Fruit fly (Drosophila melanogaster): Measurements from ENCODE around the gene CG43231.

The CG43231 gene

DNA sequence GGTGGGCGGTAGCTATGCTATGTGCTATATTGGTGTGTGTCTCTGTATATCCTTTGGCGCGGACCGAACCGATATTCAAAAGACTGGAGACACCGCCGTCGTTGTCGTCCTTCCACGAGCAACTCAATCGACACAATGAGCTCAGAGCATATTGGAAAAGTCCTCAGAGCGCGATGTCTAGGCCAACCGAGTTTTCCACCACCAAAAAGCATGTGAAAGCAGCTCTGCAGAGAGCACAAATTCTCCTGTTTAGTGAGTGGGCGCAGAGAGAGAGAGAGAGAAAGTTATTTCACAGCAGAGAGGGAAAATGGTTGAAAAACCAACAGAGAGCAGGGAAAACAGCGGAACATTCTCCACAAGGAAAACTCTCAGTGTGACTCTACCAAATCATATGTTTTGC is 47.9 kb downstream of the CG43231 start:
- TF ChIP-seq Hr78 (GFP tag; optimal IDR thresholded peaks at IDR 0.05) (no peak), dl (GFP tag; optimal IDR thresholded peaks at IDR 0.05; ENCODE audit: insufficient read depth in 1 of 2, partially characterized antibody in 2 of 2) (peak in 1 of 2 experiments; percentile 9), brk (GFP tag; optimal IDR thresholded peaks at IDR 0.05) (no peak)

DNA sequence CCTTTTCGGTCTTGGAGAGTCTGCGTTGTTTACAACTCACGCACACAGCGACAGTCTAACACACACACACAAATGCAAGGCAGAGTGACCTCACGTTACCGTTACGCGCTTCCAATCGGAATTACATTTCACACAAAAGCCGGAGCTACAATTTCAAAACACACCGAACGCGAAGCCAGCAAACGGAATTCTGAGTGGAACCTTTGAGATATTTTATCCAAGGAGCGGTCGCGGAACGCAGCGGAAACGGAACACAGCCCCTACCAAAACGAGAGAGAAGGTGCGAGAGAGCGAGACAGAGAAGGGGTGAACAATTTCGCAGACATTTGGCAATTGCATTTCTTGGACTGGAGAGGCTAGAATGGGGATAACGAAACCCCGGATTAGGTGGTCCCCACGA is 49.6 kb downstream of the CG43231 start:
- TF ChIP-seq ey (GFP tag; optimal IDR thresholded peaks at IDR 0.05) (no peak), dsf (GFP tag; optimal IDR thresholded peaks at IDR 0.05; ENCODE audit: borderline replicate concordance) (no peak), N (GFP tag; optimal IDR thresholded peaks at IDR 0.05) (no peak), Myc (optimal IDR thresholded peaks at IDR 0.05) (no peak), fru (GFP tag; optimal IDR thresholded peaks at IDR 0.05) (no peak), CG9705 (GFP tag; optimal IDR thresholded peaks at IDR 0.05) (no peak), Abd-B (GFP tag; optimal IDR thresholded peaks at IDR 0.05) (no peak), Dif (GFP tag; optimal IDR thresholded peaks at IDR 0.05; ENCODE audit: partially characterized antibody) (no peak), brk (GFP tag; optimal IDR thresholded peaks at IDR 0.05) (no peak), woc (GFP tag; optimal IDR thresholded peaks at IDR 0.05) (no peak)

DNA sequence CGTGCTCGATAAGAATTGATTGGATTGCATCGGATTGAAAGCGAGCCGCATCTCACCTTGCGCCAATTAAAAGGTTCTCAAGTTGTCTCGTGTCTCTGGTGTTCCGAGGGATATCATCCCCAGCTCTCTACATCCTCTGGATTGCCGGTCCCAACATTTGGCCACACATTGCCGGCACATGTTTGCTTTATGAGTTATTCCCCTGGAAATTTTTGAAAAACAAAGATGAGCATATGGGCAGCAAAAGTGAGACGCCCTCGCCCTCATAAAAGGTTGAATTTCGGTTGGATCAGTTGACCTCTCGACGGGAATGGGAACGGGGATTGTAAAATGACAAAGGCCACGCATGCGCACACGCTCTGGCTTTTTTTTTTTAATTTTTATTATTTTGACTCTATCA is 51.1 kb downstream of the CG43231 start:
- no peak for TF ChIP-seq N (GFP tag; optimal IDR thresholded peaks at IDR 0.05)
- no peak for TF ChIP-seq CG9705 (GFP tag; optimal IDR thresholded peaks at IDR 0.05)
- no peak for TF ChIP-seq fru (GFP tag; optimal IDR thresholded peaks at IDR 0.05)
- no peak for TF ChIP-seq sage (GFP tag; optimal IDR thresholded peaks at IDR 0.05)
- TF ChIP-seq Sp1 (GFP tag; optimal IDR thresholded peaks at IDR 0.05): no peak
- no peak for TF ChIP-seq Hnf4 (GFP tag; optimal IDR thresholded peaks at IDR 0.05)
- no peak for TF ChIP-seq GATAd (GFP tag; optimal IDR thresholded peaks at IDR 0.05)
